Fruit fly (Drosophila melanogaster) whole organism, pupa: ENCODE results near the gene CG31211.

Experiments used
- CG10348 ChIP-seq: fragments of 200-800 bp; sonication (Bioruptor generic); IDR thresholded peaks from 2 replicates; pipeline ENCODE4 v1.3.6; 2022; ENCODE audit warnings: missing biosample characterization, missing genetic modification characterization
- CG12605 ChIP-seq: fragments of 200-800 bp; sonication (Bioruptor generic); IDR thresholded peaks from 2 replicates; pipeline ENCODE4 v1.3.6; 2022; ENCODE audit warnings: missing biosample characterization, missing genetic modification characterization
- CG13204 ChIP-seq: fragments of 200-800 bp; sonication (Bioruptor generic); optimal IDR thresholded peaks from 2 replicates; lab custom pipeline; 2018; ENCODE audit warnings: missing biosample characterization, mild to moderate bottlenecking, missing genetic modification characterization, moderate library complexity
- CG14655 ChIP-seq: fragments of 200-800 bp; sonication (Bioruptor generic); optimal IDR thresholded peaks from 3 replicates; lab custom pipeline; 2017; ENCODE audit warnings: mild to moderate bottlenecking, missing biosample characterization, missing genetic modification reagents, missing genetic modification characterization
- CG15710 ChIP-seq: fragments of 200-800 bp; sonication (Bioruptor generic); optimal IDR thresholded peaks from 2 replicates; lab custom pipeline; 2018; ENCODE audit warnings: missing biosample characterization, mild to moderate bottlenecking, missing genetic modification characterization, moderate library complexity
- CG17806 ChIP-seq: fragments of 200-800 bp; sonication (Bioruptor generic); optimal IDR thresholded peaks from 2 replicates; lab custom pipeline; 2018; ENCODE audit warnings: missing biosample characterization, mild to moderate bottlenecking, missing genetic modification characterization, moderate library complexity
- CG32121 ChIP-seq: fragments of 200-800 bp; sonication (Bioruptor generic); IDR thresholded peaks from 2 replicates; pipeline ENCODE4 v1.3.6; 2022; ENCODE audit warnings: missing biosample characterization, missing genetic modification characterization
- CG34367 ChIP-seq: fragments of 200-800 bp; sonication (Bioruptor generic); optimal IDR thresholded peaks from 2 replicates; lab custom pipeline; 2018; ENCODE audit warnings: missing biosample characterization, mild to moderate bottlenecking, missing genetic modification characterization
- CG4496 ChIP-seq: fragments of 200-800 bp; sonication (Bioruptor generic); IDR thresholded peaks from 3 replicates; pipeline ENCODE4 v1.3.6; 2022; ENCODE audit warnings: missing biosample characterization, missing genetic modification characterization
- CG8159 ChIP-seq: fragments of 200-800 bp; sonication (Bioruptor generic); optimal IDR thresholded peaks from 3 replicates; lab custom pipeline; 2018; ENCODE audit warnings: missing biosample characterization, mild to moderate bottlenecking, missing genetic modification characterization, moderate library complexity
- CG8301 ChIP-seq: fragments of 200-800 bp; sonication (Bioruptor generic); optimal IDR thresholded peaks from 2 replicates; lab custom pipeline; 2018; ENCODE audit warnings: missing biosample characterization, mild to moderate bottlenecking, missing genetic modification characterization
- CG9948 ChIP-seq: fragments of 200-800 bp; sonication (Bioruptor generic); optimal IDR thresholded peaks from 2 replicates; lab custom pipeline; 2018; ENCODE audit warnings: missing biosample characterization, mild to moderate bottlenecking, missing genetic modification characterization, moderate library complexity
- D1 ChIP-seq: fragments of 200-800 bp; sonication (Bioruptor generic); optimal IDR thresholded peaks from 2 replicates; lab custom pipeline; 2018; ENCODE audit warnings: missing biosample characterization, mild to moderate bottlenecking, missing genetic modification characterization, moderate library complexity
- EcR ChIP-seq: fragments of 200-800 bp; sonication (Bioruptor generic); optimal IDR thresholded peaks from 3 replicates; lab custom pipeline; 2019; ENCODE audit warnings: missing biosample characterization, missing genetic modification characterization, mild to moderate bottlenecking, moderate library complexity, missing genetic modification reagents
- Ets98B ChIP-seq: fragments of 200-800 bp; sonication (Bioruptor generic); IDR thresholded peaks from 2 replicates; pipeline ENCODE4 v1.3.6; 2022; ENCODE audit warnings: missing biosample characterization, missing genetic modification characterization
- Pif1A ChIP-seq: fragments of 200-800 bp; sonication (Bioruptor generic); optimal IDR thresholded peaks from 3 replicates; lab custom pipeline; 2016; ENCODE audit warnings: missing biosample characterization, missing genetic modification characterization
- Pif1B ChIP-seq: fragments of 200-800 bp; sonication (Bioruptor generic); optimal IDR thresholded peaks from 3 replicates; lab custom pipeline; 2016; ENCODE audit warnings: missing biosample characterization, missing genetic modification characterization
- Snoo ChIP-seq: fragments of 200-800 bp; sonication (Bioruptor generic); optimal IDR thresholded peaks from 3 replicates; lab custom pipeline; 2017; ENCODE audit warnings: missing biosample characterization, mild to moderate bottlenecking, missing genetic modification characterization, inconsistent platforms
- fd96Ca ChIP-seq: fragments of 200-800 bp; sonication (Bioruptor generic); IDR thresholded peaks from 3 replicates; pipeline ENCODE4 v1.3.6; 2022; ENCODE audit warnings: missing biosample characterization, missing genetic modification characterization
- gl ChIP-seq: fragments of 200-800 bp; sonication (Bioruptor generic); optimal IDR thresholded peaks from 2 replicates; lab custom pipeline; 2018; ENCODE audit warnings: missing biosample characterization, mild to moderate bottlenecking, missing genetic modification characterization
- rn ChIP-seq: fragments of 200-800 bp; sonication (Bioruptor generic); IDR thresholded peaks from 2 replicates; pipeline ENCODE4 v1.3.6; 2022; ENCODE audit warnings: missing biosample characterization, missing genetic modification characterization

CG31211 gene

dm6 chr3R:11937427-11938114 lies 11.9 kb upstream of the CG31211 start:
- TF ChIP-seq CG9948 (tag; lab: Kevin White, UChicago) (peak; percentile 34), D1 (tag; lab: Kevin White, UChicago) (peak; percentile 7), CG17806 (tag; lab: Kevin White, UChicago) (peak; percentile 69), CG14655 (GFP tag; lab: Kevin White, UChicago) (peak; percentile 64), CG4496 (GFP tag; lab: Robert Waterston, UW) (peak; percentile 75), CG8301 (tag; lab: Kevin White, UChicago) (peak; percentile 51), CG32121 (peak; percentile 57), CG12605 (GFP tag; lab: Robert Waterston, UW) (peak; percentile 57; the same call in 1 of the 2 replicates), CG8159 (tag; lab: Kevin White, UChicago) (peak; percentile 58), CG15710 (tag; lab: Kevin White, UChicago) (peak; percentile 18), rn (GFP tag; lab: Robert Waterston, UW) (peak; percentile 65), CG10348 (no peak), Pif1B (GFP tag; lab: Kevin White, UChicago) (peak; percentile 12), Pif1A (peak; percentile 10), CG34367 (tag; lab: Kevin White, UChicago) (no peak), fd96Ca (GFP tag; lab: Robert Waterston, UW) (peak; percentile 88), EcR (peak; percentile 64), CG13204 (GFP tag; lab: Kevin White, UChicago) (peak; percentile 60), Ets98B (GFP tag; lab: Robert Waterston, UW) (peak; percentile 72), gl (no peak), Snoo (tag; lab: Kevin White, UChicago) (no peak)

DNA sequence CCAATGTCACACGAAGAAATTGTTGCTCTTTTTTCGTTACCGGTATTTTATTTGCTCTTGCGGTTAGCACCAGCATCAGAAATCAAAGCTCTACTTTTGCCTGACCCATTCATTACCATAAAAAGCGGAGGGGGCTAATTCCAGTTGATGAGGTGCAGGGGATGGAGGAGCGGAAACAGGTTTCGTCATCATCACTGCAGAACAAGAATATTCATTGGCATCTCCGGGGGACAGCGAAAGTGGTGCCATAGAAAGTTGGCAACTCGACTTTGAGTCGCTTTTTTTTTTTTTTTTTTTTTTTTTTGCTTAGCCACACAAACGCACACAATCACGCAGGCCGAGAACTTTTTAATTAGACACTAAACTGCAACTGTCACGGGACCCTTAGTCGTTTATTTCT lies 8.4 kb upstream of the CG31211 start:
- TF ChIP-seq CG10348 (no peak), CG14655 (GFP tag; lab: Kevin White, UChicago) (peak; percentile 17), CG32121 (no peak), CG12605 (GFP tag; lab: Robert Waterston, UW) (no peak)

DNA sequence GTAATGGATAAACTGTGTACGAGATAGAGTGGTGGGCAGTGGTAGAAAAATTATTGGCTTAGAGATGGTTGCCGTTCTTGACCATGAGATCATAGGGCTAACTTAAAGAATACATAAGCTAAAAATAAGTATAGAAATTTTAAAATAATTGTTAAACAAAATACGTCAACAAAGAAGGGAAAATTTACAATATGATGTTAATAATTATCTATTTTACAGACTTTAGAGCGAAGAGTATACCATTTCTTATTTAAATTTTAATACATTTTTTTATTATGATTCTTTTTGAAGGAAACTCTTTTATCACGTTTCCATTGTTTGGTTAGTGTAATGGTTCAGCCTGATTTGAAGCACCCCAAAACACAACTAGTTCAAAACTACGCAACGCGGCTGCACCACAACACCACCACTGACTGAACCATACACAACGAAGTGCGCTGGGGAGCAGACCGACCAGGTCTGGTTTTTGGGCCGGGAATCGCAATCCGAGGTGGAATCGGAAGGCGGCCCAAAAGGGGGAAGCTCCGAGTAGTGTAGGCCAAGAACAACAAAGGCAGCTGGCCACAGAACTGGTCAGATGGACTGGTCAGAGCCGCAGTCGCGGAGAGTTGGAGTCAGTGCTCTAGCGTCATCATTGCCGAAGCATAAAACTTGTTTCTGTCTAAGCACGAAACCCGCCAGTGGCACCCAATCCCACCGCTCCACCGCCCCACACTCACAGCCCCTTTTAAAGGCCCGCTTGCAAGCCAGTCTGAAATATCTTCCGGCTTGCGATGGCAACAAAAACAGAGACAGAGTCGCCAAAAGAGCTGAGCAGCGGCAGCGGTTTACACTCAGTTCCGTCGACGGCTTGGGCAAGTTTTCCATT lies 3.8 kb upstream of the CG31211 start:
- TF ChIP-seq CG34367 (tag; lab: Kevin White, UChicago) (peak; percentile 4), gl (no peak), CG17806 (tag; lab: Kevin White, UChicago) (peak; percentile 12), CG15710 (tag; lab: Kevin White, UChicago) (no peak), fd96Ca (GFP tag; lab: Robert Waterston, UW) (no peak; the same call in 2 of the 3 replicates), Pif1A (no peak), CG4496 (GFP tag; lab: Robert Waterston, UW) (no peak), CG8159 (tag; lab: Kevin White, UChicago) (peak; percentile 66), CG10348 (no peak), CG32121 (no peak), Snoo (tag; lab: Kevin White, UChicago) (no peak), EcR (peak; percentile 78), CG8301 (tag; lab: Kevin White, UChicago) (peak; percentile 60), CG14655 (GFP tag; lab: Kevin White, UChicago) (peak; percentile 70), Ets98B (GFP tag; lab: Robert Waterston, UW) (peak; percentile 18; the same call in 1 of the 2 replicates), CG9948 (tag; lab: Kevin White, UChicago) (peak; percentile 60), rn (GFP tag; lab: Robert Waterston, UW) (no peak), D1 (tag; lab: Kevin White, UChicago) (no peak), CG12605 (GFP tag; lab: Robert Waterston, UW) (no peak), CG13204 (GFP tag; lab: Kevin White, UChicago) (peak; percentile 59), Pif1B (GFP tag; lab: Kevin White, UChicago) (no peak)

- TF ChIP-seq gl (peak; percentile 61), CG14655 (GFP tag; lab: Kevin White, UChicago) (no peak), CG10348 (no peak), rn (GFP tag; lab: Robert Waterston, UW) (0 out of 2 replicates have a peak, but pooled peaks have one; percentile 11), fd96Ca (GFP tag; lab: Robert Waterston, UW) (peak; percentile 55; the same call in 2 of the 3 replicates), CG8159 (tag; lab: Kevin White, UChicago) (peak; percentile 68), CG17806 (tag; lab: Kevin White, UChicago) (peak; percentile 58), CG34367 (tag; lab: Kevin White, UChicago) (peak; percentile 60), CG4496 (GFP tag; lab: Robert Waterston, UW) (peak; percentile 69; the same call in 2 of the 3 replicates), D1 (tag; lab: Kevin White, UChicago) (no peak), Pif1B (GFP tag; lab: Kevin White, UChicago) (peak; percentile 48), CG15710 (tag; lab: Kevin White, UChicago) (peak; percentile 63), Pif1A (peak; percentile 42), CG9948 (tag; lab: Kevin White, UChicago) (peak; percentile 59), CG32121 (no peak), CG12605 (GFP tag; lab: Robert Waterston, UW) (peak; percentile 32; the same call in 1 of the 2 replicates), Snoo (tag; lab: Kevin White, UChicago) (peak; percentile 69), CG8301 (tag; lab: Kevin White, UChicago) (peak; percentile 63), Ets98B (GFP tag; lab: Robert Waterston, UW) (peak; percentile 38; the same call in 1 of the 2 replicates), CG13204 (GFP tag; lab: Kevin White, UChicago) (peak; percentile 24), EcR (peak; percentile 8)
Observed at dm6 chr3R:11947079-11947869, 2.2 kb upstream of the CG31211 start.
